Worm (Caenorhabditis elegans) whole organism, L2 larva: ENCODE data around the gene Y62F5A.9.

Experiments used
- elt-3 ChIP-seq: sonication (generic microtip); optimal IDR thresholded peaks from 2 replicates; lab custom pipeline; 2017; ENCODE audit warnings: missing biosample characterization, missing genetic modification characterization
- lin-13 ChIP-seq: fragments of 150-350 bp; optimal IDR thresholded peaks from 2 replicates; lab custom pipeline; 2014; ENCODE audit warnings: missing biosample characterization, missing genetic modification reagents, missing genetic modification characterization
- mab-5 ChIP-seq: fragments of 150-350 bp; optimal IDR thresholded peaks from 2 replicates; lab custom pipeline; 2014; ENCODE audit warnings: missing biosample characterization, missing genetic modification characterization
- nhr-237 ChIP-seq: fragments of 150-350 bp; optimal IDR thresholded peaks from 2 replicates; lab custom pipeline; 2014; ENCODE audit warnings: missing biosample characterization, missing genetic modification characterization
- nhr-25 ChIP-seq: fragments of 150-350 bp; sonication (generic microtip); optimal IDR thresholded peaks from 3 replicates; lab custom pipeline; 2014; ENCODE audit warnings: missing biosample characterization, missing genetic modification characterization
- nhr-6 ChIP-seq: fragments of 150-350 bp; optimal IDR thresholded peaks from 2 replicates; lab custom pipeline; 2014; ENCODE audit warnings: missing biosample characterization, missing genetic modification characterization
- unc-62 ChIP-seq: fragments of 150-350 bp; optimal IDR thresholded peaks from 2 replicates; lab custom pipeline; 2014; ENCODE audit warnings: missing biosample characterization, missing genetic modification reagents, missing genetic modification characterization
- zag-1 ChIP-seq: fragments of 150-350 bp; optimal IDR thresholded peaks from 2 replicates; lab custom pipeline; 2014; ENCODE audit warnings: missing biosample characterization, missing genetic modification characterization

DNA sequence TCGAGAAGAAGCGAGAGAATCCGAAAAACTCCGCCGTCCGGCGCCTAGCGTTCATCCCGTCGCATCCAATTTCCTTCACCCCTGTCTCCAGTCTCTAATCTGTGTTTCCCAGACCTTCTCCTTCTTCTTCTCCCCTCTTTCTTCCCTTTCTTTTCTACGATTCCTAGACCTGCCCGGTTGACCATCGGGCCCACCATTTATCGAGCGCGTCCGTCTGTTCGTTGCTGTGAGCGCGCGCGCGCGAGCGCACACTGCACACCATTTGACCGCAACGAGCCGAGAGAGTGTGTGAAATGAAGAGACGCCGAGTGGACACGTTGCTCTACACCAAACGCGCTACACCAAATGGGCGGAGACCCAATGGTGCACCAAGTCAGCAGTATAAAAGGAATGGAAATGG lies 1.5 kb downstream of the Y62F5A.9 start:
- TF ChIP-seq zag-1 (no peak), mab-5 (tag; lab: Kevin White, UChicago) (no peak), nhr-6 (tag; lab: Kevin White, UChicago) (no peak), unc-62 (GFP tag; lab: Kevin White, UChicago) (no peak), lin-13 (no peak), nhr-25 (tag; lab: Kevin White, UChicago) (no peak), elt-3 (tag; lab: Kevin White, UChicago) (no peak), nhr-237 (tag; lab: Kevin White, UChicago) (no peak)
